Fruit fly (Drosophila melanogaster) whole organism, embryonic: ENCODE measurements around the gene sob.

Source experiments
- Antp ChIP-seq: fragments of 200-800 bp; sonication (Bioruptor generic); optimal IDR thresholded peaks from 3 replicates; lab custom pipeline; 2016; ENCODE audit warnings: missing biosample characterization, missing genetic modification characterization
- Asciz ChIP-seq: fragments of 200-800 bp; sonication (Bioruptor generic); optimal IDR thresholded peaks from 2 replicates; lab custom pipeline; 2017; ENCODE audit warnings: missing biosample characterization, mild to moderate bottlenecking, missing genetic modification characterization, missing genetic modification reagents
- B-H2 ChIP-seq: fragments of 200-800 bp; sonication (Bioruptor generic); optimal IDR thresholded peaks from 2 replicates; lab custom pipeline; 2018; ENCODE audit warnings: missing biosample characterization, mild to moderate bottlenecking, missing genetic modification characterization
- Bteb2 ChIP-seq: fragments of 200-800 bp; sonication (Bioruptor generic); optimal IDR thresholded peaks from 2 replicates; lab custom pipeline; 2016; ENCODE audit warnings: missing biosample characterization, missing genetic modification characterization
- CG10366 ChIP-seq: fragments of 200-800 bp; sonication (Bioruptor generic); IDR thresholded peaks from 2 replicates; pipeline ENCODE4 v1.3.6; 2022; ENCODE audit warnings: missing biosample characterization, missing genetic modification characterization
- CG10543 ChIP-seq: fragments of 200-800 bp; sonication (Bioruptor generic); optimal IDR thresholded peaks from 3 replicates; lab custom pipeline; 2017; ENCODE audit warnings: missing biosample characterization, mild to moderate bottlenecking, missing genetic modification characterization, moderate library complexity
- CG11398 ChIP-seq: fragments of 200-800 bp; sonication (Bioruptor generic); optimal IDR thresholded peaks from 2 replicates; lab custom pipeline; 2016; ENCODE audit warnings: missing biosample characterization, missing genetic modification characterization
- CG11695 ChIP-seq: fragments of 200-800 bp; sonication (Bioruptor generic); IDR thresholded peaks from 3 replicates; pipeline ENCODE4 v1.3.6; 2022; ENCODE audit warnings: missing biosample characterization, missing genetic modification characterization
- CG12659 ChIP-seq: fragments of 200-800 bp; sonication (Bioruptor generic); optimal IDR thresholded peaks from 3 replicates; lab custom pipeline; 2017; ENCODE audit warnings: mild to moderate bottlenecking, missing biosample characterization, missing genetic modification reagents, missing genetic modification characterization
- CG12769 ChIP-seq: fragments of 200-800 bp; sonication (Bioruptor generic); optimal IDR thresholded peaks from 2 replicates; lab custom pipeline; 2019; ENCODE audit warnings: missing biosample characterization, mild to moderate bottlenecking, missing genetic modification characterization, moderate library complexity
- CG13287 ChIP-seq: fragments of 200-800 bp; sonication (Bioruptor generic); IDR thresholded peaks from 2 replicates; pipeline ENCODE4 v1.3.6; 2022; ENCODE audit warnings: missing biosample characterization, missing genetic modification characterization; ENCODE audit not compliant: partially characterized antibody
- CG13775 ChIP-seq: fragments of 200-800 bp; sonication (Bioruptor generic); optimal IDR thresholded peaks from 3 replicates; lab custom pipeline; 2017; ENCODE audit warnings: missing biosample characterization, mild to moderate bottlenecking, missing genetic modification characterization
- CG14050 ChIP-seq: fragments of 200-800 bp; sonication (Bioruptor generic); IDR thresholded peaks from 3 replicates; pipeline ENCODE4 v1.3.6; 2022; ENCODE audit warnings: missing biosample characterization, missing genetic modification characterization
- CG17912 ChIP-seq: fragments of 200-800 bp; sonication (Bioruptor generic); optimal IDR thresholded peaks from 2 replicates; lab custom pipeline; 2018; ENCODE audit warnings: missing biosample characterization, mild to moderate bottlenecking, missing genetic modification characterization
- CG18011 ChIP-seq: fragments of 200-800 bp; sonication (Bioruptor generic); optimal IDR thresholded peaks from 2 replicates; lab custom pipeline; 2017; ENCODE audit warnings: missing biosample characterization, missing genetic modification characterization, mild to moderate bottlenecking, moderate library complexity, missing genotype
- CG2712 ChIP-seq: fragments of 200-800 bp; optimal IDR thresholded peaks from 3 replicates; lab custom pipeline; 2019; ENCODE audit warnings: missing biosample characterization, mild to moderate bottlenecking, missing genetic modification characterization, moderate library complexity
- CG30020 ChIP-seq: fragments of 200-800 bp; optimal IDR thresholded peaks from 2 replicates; lab custom pipeline; 2019; ENCODE audit warnings: missing biosample characterization, mild to moderate bottlenecking, missing genetic modification characterization, moderate library complexity
- CG31388 ChIP-seq: fragments of 200-800 bp; sonication (Bioruptor generic); optimal IDR thresholded peaks from 2 replicates; lab custom pipeline; 2016; ENCODE audit warnings: missing biosample characterization, missing genetic modification characterization
- CG32767 ChIP-seq: fragments of 200-800 bp; sonication (Bioruptor generic); IDR thresholded peaks from 2 replicates; pipeline ENCODE4 v1.3.6; 2022; ENCODE audit warnings: missing biosample characterization, missing genetic modification characterization
- CG34376 ChIP-seq: fragments of 200-800 bp; sonication (Bioruptor generic); optimal IDR thresholded peaks from 2 replicates; lab custom pipeline; 2018; ENCODE audit warnings: missing biosample characterization, mild to moderate bottlenecking, missing genetic modification characterization
- CG34422 ChIP-seq: fragments of 200-800 bp; sonication (Bioruptor generic); IDR thresholded peaks from 3 replicates; pipeline ENCODE4 v1.3.6; 2022; ENCODE audit warnings: missing biosample characterization, missing genetic modification characterization
- CG3726 ChIP-seq: fragments of 200-800 bp; sonication (Bioruptor generic); IDR thresholded peaks from 3 replicates; pipeline ENCODE4, ENCODE4 v1.3.6; 2022; ENCODE audit warnings: missing biosample characterization, missing genetic modification characterization
- CG4328 ChIP-seq: fragments of 200-800 bp; sonication (Bioruptor generic); optimal IDR thresholded peaks from 3 replicates; lab custom pipeline; 2017; ENCODE audit warnings: missing biosample characterization, missing genetic modification reagents, missing genetic modification characterization
- CG5953 ChIP-seq: fragments of 200-800 bp; sonication (Bioruptor generic); IDR thresholded peaks from 2 replicates; pipeline ENCODE4 v1.3.6; 2022; ENCODE audit warnings: missing biosample characterization, missing genetic modification characterization
- CG7963 ChIP-seq: fragments of 200-800 bp; sonication (Bioruptor generic); IDR thresholded peaks from 3 replicates; pipeline ENCODE4 v1.3.6; 2022; ENCODE audit warnings: missing biosample characterization, missing genetic modification characterization; ENCODE audit not compliant: partially characterized antibody
- CG9215 ChIP-seq: fragments of 200-800 bp; sonication (Bioruptor generic); IDR thresholded peaks from 2 replicates; pipeline ENCODE4 v1.3.6; 2022; ENCODE audit warnings: missing biosample characterization, missing genetic modification characterization
- CkIIα-i1 ChIP-seq: fragments of 200-800 bp; sonication (Bioruptor generic); IDR thresholded peaks from 2 replicates; pipeline ENCODE4 v1.3.6; 2022; ENCODE audit warnings: missing biosample characterization, missing genetic modification characterization
- D19B ChIP-seq: fragments of 200-800 bp; sonication (Bioruptor generic); optimal IDR thresholded peaks from 2 replicates; lab custom pipeline; 2017; ENCODE audit warnings: missing biosample characterization, mild to moderate bottlenecking, missing genetic modification characterization
- Dad ChIP-seq: fragments of 200-800 bp; sonication (Bioruptor generic); optimal IDR thresholded peaks from 3 replicates; lab custom pipeline; 2016; ENCODE audit warnings: missing biosample characterization, missing genetic modification characterization
- Eip74EF ChIP-seq, 2 experiments: fragments of 200-800 bp in 1 of 2; fragments of >200 bp in 1 of 2; sonication (Bioruptor generic) in 1 of 2; optimal IDR thresholded peaks; 2 replicates each; lab custom pipeline; 2017 to 2019; ENCODE audit warnings: missing biosample characterization in 2 of 2, missing genetic modification characterization in 2 of 2, mild to moderate bottlenecking in 1 of 2, moderate library complexity in 1 of 2
- HHEX ChIP-seq: fragments of 200-800 bp; sonication (Bioruptor generic); optimal IDR thresholded peaks from 3 replicates; lab custom pipeline; 2017; ENCODE audit warnings: missing biosample characterization, mild to moderate bottlenecking, missing genetic modification characterization, missing genetic modification reagents
- Hr78 ChIP-seq, 2 experiments: fragments of 200-800 bp in 1 of 2; fragments of >200 bp in 1 of 2; sonication (Bioruptor generic) in 1 of 2; optimal IDR thresholded peaks; 2 replicates each; lab custom pipeline; 2017 to 2019; ENCODE audit warnings: missing biosample characterization in 2 of 2, missing genetic modification characterization in 2 of 2, mild to moderate bottlenecking in 1 of 2, moderate library complexity in 1 of 2
- Jarid2 ChIP-seq: fragments of 200-800 bp; sonication (Bioruptor generic); optimal IDR thresholded peaks from 3 replicates; lab custom pipeline; 2017; ENCODE audit warnings: mild to moderate bottlenecking, missing biosample characterization, missing genetic modification reagents, missing genetic modification characterization
- MESR4 ChIP-seq: fragments of 200-800 bp; sonication (Bioruptor generic); optimal IDR thresholded peaks from 2 replicates; lab custom pipeline; 2018; ENCODE audit warnings: missing biosample characterization, mild to moderate bottlenecking, missing genetic modification characterization, moderate library complexity
- NK7.1 ChIP-seq: fragments of 200-800 bp; sonication (Bioruptor generic); optimal IDR thresholded peaks from 3 replicates; lab custom pipeline; 2016; ENCODE audit warnings: missing biosample characterization, missing genetic modification characterization
- Nf-YB ChIP-seq: fragments of 200-800 bp; sonication (Bioruptor generic); optimal IDR thresholded peaks from 3 replicates; lab custom pipeline; 2019; ENCODE audit warnings: missing biosample characterization, mild to moderate bottlenecking, missing genetic modification characterization, moderate library complexity
- Rx ChIP-seq: fragments of 200-800 bp; sonication (Bioruptor generic); IDR thresholded peaks from 2 replicates; pipeline ENCODE4 v1.3.6; 2022; ENCODE audit warnings: missing biosample characterization, missing genetic modification characterization
- az2 ChIP-seq: fragments of 200-800 bp; sonication (Bioruptor generic); optimal IDR thresholded peaks from 3 replicates; lab custom pipeline; 2016; ENCODE audit warnings: missing biosample characterization, missing genetic modification characterization
- br ChIP-seq: fragments of >200 bp; optimal IDR thresholded peaks from 2 replicates; lab custom pipeline; 2017
- cato ChIP-seq: fragments of 200-800 bp; sonication (Bioruptor generic); optimal IDR thresholded peaks from 2 replicates; lab custom pipeline; 2016; ENCODE audit warnings: missing biosample characterization, missing genetic modification characterization, borderline replicate concordance
- dan ChIP-seq: fragments of 200-800 bp; sonication (Bioruptor generic); IDR thresholded peaks from 2 replicates; pipeline ENCODE4 v1.3.6; 2022; ENCODE audit warnings: missing biosample characterization, missing genetic modification characterization
- gro ChIP-seq: fragments of 200-800 bp; sonication (Bioruptor generic); optimal IDR thresholded peaks from 2 replicates; lab custom pipeline; 2016; ENCODE audit warnings: missing biosample characterization, missing genetic modification characterization
- kni ChIP-seq: fragments of 200-800 bp; sonication (Bioruptor generic); optimal IDR thresholded peaks from 3 replicates; lab custom pipeline; 2017; ENCODE audit warnings: mild to moderate bottlenecking, missing biosample characterization, missing genetic modification reagents, missing genetic modification characterization
- scrt ChIP-seq: fragments of 200-800 bp; sonication (Bioruptor generic); optimal IDR thresholded peaks from 2 replicates; lab custom pipeline; 2018; ENCODE audit warnings: missing biosample characterization, mild to moderate bottlenecking, missing genetic modification characterization, moderate library complexity
- sens-2 ChIP-seq: fragments of 200-800 bp; sonication (Bioruptor generic); IDR thresholded peaks from 2 replicates; pipeline ENCODE4 v1.3.6; 2022; ENCODE audit warnings: missing biosample characterization, missing genetic modification characterization
- sisA ChIP-seq: fragments of 200-800 bp; sonication (Bioruptor generic); IDR thresholded peaks from 2 replicates; pipeline ENCODE4 v1.3.6; 2022; ENCODE audit warnings: missing biosample characterization, missing genetic modification characterization
- slp2 ChIP-seq: fragments of 200-800 bp; sonication (Bioruptor generic); optimal IDR thresholded peaks from 2 replicates; lab custom pipeline; 2016; ENCODE audit warnings: missing biosample characterization, missing genetic modification characterization
- stwl ChIP-seq: fragments of 200-800 bp; sonication (Bioruptor generic); optimal IDR thresholded peaks from 3 replicates; lab custom pipeline; 2018; ENCODE audit warnings: missing biosample characterization, mild to moderate bottlenecking, missing genetic modification characterization, moderate library complexity
- trh ChIP-seq: fragments of 200-800 bp; sonication (Bioruptor generic); optimal IDR thresholded peaks from 2 replicates; lab custom pipeline; 2016; ENCODE audit warnings: missing biosample characterization, missing genetic modification characterization
- usp ChIP-seq: fragments of >200 bp; optimal IDR thresholded peaks from 2 replicates; lab custom pipeline; 2017; ENCODE audit warnings: missing biosample characterization, missing genetic modification characterization
- zf30C ChIP-seq: fragments of 200-800 bp; sonication (Bioruptor generic); optimal IDR thresholded peaks from 3 replicates; lab custom pipeline; 2018; ENCODE audit warnings: missing biosample characterization, mild to moderate bottlenecking, missing genetic modification characterization

sob gene

dm6 chr2L:3587286-3587685 lies 6.7 kb upstream of the sob start:
- TF ChIP-seq sisA (GFP tag; lab: Robert Waterston, UW) = peak; percentile 38; the same call in 1 of the 2 replicates
- no peak for TF ChIP-seq CkIIα-i1 (GFP tag; lab: Robert Waterston, UW)
- peak; percentile 28 for TF ChIP-seq Jarid2 (GFP tag; lab: Kevin White, UChicago)
- no peak for TF ChIP-seq kni (GFP tag; lab: Kevin White, UChicago)
- no peak for TF ChIP-seq trh
- TF ChIP-seq CG9215 (GFP tag; lab: Robert Waterston, UW) = no peak
- TF ChIP-seq Dad (GFP tag; lab: Kevin White, UChicago) = no peak
- TF ChIP-seq HHEX (GFP tag; lab: Kevin White, UChicago) = no peak
- no peak for TF ChIP-seq CG17912 (GFP tag; lab: Kevin White, UChicago)
- TF ChIP-seq az2 (GFP tag; lab: Kevin White, UChicago) = peak; percentile 38
- no peak for TF ChIP-seq NK7.1 (GFP tag; lab: Kevin White, UChicago)
- TF ChIP-seq D19B (GFP tag; lab: Kevin White, UChicago) = no peak
- no peak for TF ChIP-seq CG31388 (GFP tag; lab: Kevin White, UChicago)
- no peak for TF ChIP-seq CG10543 (GFP tag; lab: Kevin White, UChicago)
- no peak for TF ChIP-seq CG12769 (tag; lab: Kevin White, UChicago)
- TF ChIP-seq CG30020 (tag; lab: Kevin White, UChicago) = no peak
- TF ChIP-seq CG5953 (GFP tag; lab: Robert Waterston, UW) = no peak
- no peak for TF ChIP-seq scrt
- TF ChIP-seq CG3726 (GFP tag; lab: Robert Waterston, UW) = no peak
- no peak for TF ChIP-seq stwl (tag; lab: Kevin White, UChicago)
- TF ChIP-seq sens-2 (GFP tag; lab: Robert Waterston, UW) = no peak
- no peak for TF ChIP-seq Hr78 (GFP tag; optimal IDR thresholded peaks at IDR 0.05; lab: Kevin White, UChicago)
- peak; percentile 74 for TF ChIP-seq CG2712
- no peak for TF ChIP-seq CG18011 (GFP tag; lab: Kevin White, UChicago)
- no peak for TF ChIP-seq CG4328 (GFP tag; lab: Kevin White, UChicago)
- no peak for TF ChIP-seq CG34376
- TF ChIP-seq CG11398 (GFP tag; lab: Kevin White, UChicago) = no peak
- peak; percentile 40 for TF ChIP-seq CG13775 (GFP tag; lab: Kevin White, UChicago)
- no peak for TF ChIP-seq MESR4 (GFP tag; lab: Kevin White, UChicago)
- TF ChIP-seq Asciz (GFP tag; lab: Kevin White, UChicago) = no peak
- no peak for TF ChIP-seq Bteb2 (GFP tag; lab: Kevin White, UChicago)
- TF ChIP-seq CG10366 (GFP tag; lab: Robert Waterston, UW) = peak; percentile 42
- no peak for TF ChIP-seq zf30C (GFP tag; lab: Kevin White, UChicago)
- TF ChIP-seq dan (GFP tag; lab: Robert Waterston, UW) = no peak
- peak; percentile 53; the same call in 1 of the 3 replicates for TF ChIP-seq CG11695
- peak; percentile 29 for TF ChIP-seq Antp (GFP tag; lab: Kevin White, UChicago)
- no peak for TF ChIP-seq gro (GFP tag; lab: Kevin White, UChicago)
- TF ChIP-seq CG34422 (GFP tag; lab: Robert Waterston, UW) = no peak
- no peak for TF ChIP-seq cato (GFP tag; lab: Kevin White, UChicago)
- no peak for TF ChIP-seq CG12659 (GFP tag; lab: Kevin White, UChicago)
- TF ChIP-seq CG13287 (GFP tag; lab: Robert Waterston, UW) = no peak
- TF ChIP-seq slp2 (GFP tag; lab: Kevin White, UChicago) = peak; percentile 16
- TF ChIP-seq usp (GFP tag; lab: Kevin White, UChicago) = no peak
- TF ChIP-seq Eip74EF (GFP tag; optimal IDR thresholded peaks at IDR 0.05; lab: Kevin White, UChicago) = no peak
- peak; percentile 11; the same call in 1 of the 2 replicates for TF ChIP-seq Rx
- no peak for TF ChIP-seq CG7963 (GFP tag; lab: Robert Waterston, UW)
- TF ChIP-seq CG32767 (GFP tag; lab: Robert Waterston, UW) = 0 out of 2 replicates have a peak, but pooled peaks have one; percentile 41
- TF ChIP-seq CG14050 = no peak
- TF ChIP-seq br (lab: Kevin White, UChicago) = no peak
- peak; percentile 7 for TF ChIP-seq Nf-YB (GFP tag; lab: Kevin White, UChicago)
- no peak for TF ChIP-seq B-H2 (GFP tag; lab: Kevin White, UChicago)
